Fruit fly (Drosophila melanogaster): ENCODE results near the gene CG3308.
A peak's percentile ranks its signal among the peaks of the same experiment; 100 is the strongest.

CG3308 gene

DNA sequence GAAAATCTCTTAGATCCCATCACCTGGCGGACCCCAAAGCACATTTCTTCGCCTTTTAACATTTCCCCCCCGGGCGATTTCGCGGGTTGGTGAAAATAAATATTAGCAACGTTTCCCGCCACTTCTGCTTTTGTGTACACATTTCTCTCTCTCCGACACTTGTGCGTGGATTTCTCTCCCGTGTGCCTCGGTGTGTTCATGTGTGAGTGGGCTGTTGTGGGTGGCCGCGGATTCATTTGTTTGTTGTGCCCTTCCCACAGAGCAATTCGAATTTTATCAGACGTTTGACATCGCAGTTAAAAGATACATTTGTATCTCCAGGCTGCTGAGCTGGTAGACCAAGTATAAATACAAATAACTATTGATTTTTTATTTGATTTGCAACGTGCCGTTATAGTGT, 49.4 kb downstream of the CG3308 start:
- TF ChIP-seq Rel (GFP tag; optimal IDR thresholded peaks at IDR 0.05) (no peak), Rel (tag; optimal IDR thresholded peaks at IDR 0.05) (peak; percentile 23), fru (GFP tag; optimal IDR thresholded peaks at IDR 0.05) (no peak), br (GFP tag; optimal IDR thresholded peaks at IDR 0.05) (peak; percentile 34), HLH106 (tag; optimal IDR thresholded peaks at IDR 0.05) (peak; percentile 43), psq (GFP tag; optimal IDR thresholded peaks at IDR 0.05) (peak; percentile 40), OdsH (GFP tag; optimal IDR thresholded peaks at IDR 0.05) (peak; percentile 31), dsf (GFP tag; optimal IDR thresholded peaks at IDR 0.05; ENCODE audit: borderline replicate concordance) (no peak), rgr (GFP tag; optimal IDR thresholded peaks at IDR 0.05) (peak; percentile 9), foxo (GFP tag; optimal IDR thresholded peaks at IDR 0.05) (peak in 1 of 2 experiments; percentile 58), lola (GFP tag; optimal IDR thresholded peaks at IDR 0.05) (no peak), Jra (GFP tag; optimal IDR thresholded peaks at IDR 0.05) (no peak), Dif (GFP tag; optimal IDR thresholded peaks at IDR 0.05; ENCODE audit: partially characterized antibody) (no peak), h (GFP tag; optimal IDR thresholded peaks at IDR 0.05) (peak; percentile 44)

DNA sequence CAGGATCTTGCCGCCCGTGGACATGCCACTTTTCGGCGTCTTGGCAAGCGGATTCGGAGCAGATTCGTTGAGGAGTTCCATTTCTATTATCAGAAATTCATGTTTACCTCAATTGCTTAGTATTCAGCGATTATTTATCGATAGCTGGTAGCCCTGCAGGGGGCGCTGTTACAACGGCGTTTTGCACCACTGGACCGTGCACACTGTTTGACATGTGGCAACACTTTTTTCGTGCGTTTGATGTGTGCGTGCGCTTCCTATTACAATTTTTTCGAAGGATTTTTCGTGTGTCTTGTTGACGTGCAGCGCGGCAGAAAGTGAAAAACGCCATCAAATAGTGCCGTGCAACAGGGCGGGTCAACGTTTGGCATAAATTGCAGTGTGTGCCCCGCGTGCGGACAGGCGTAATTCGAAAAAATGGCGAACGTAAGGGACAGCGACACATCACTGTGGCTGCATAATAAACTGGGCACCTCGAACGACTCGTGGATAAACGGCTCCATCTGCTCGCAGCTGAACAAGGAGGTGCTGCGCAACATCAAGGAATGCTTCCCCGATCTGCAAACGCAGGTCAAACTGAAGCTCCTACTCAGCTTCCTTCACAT, 50.1 kb downstream of the CG3308 start, which contains the start of the genes CG3337 and Nelf-A:
CG3337 (minus strand) TSS at position 132 of the 605 bp plus-strand sequence.
Nelf-A (plus strand) TSS at position 252 of the 605 bp plus-strand sequence.
- TF ChIP-seq sv (GFP tag; optimal IDR thresholded peaks at IDR 0.05) = peak; percentile 71
- TF ChIP-seq Vsx2 (GFP tag; optimal IDR thresholded peaks at IDR 0.05; ENCODE audit: partially characterized antibody) = no peak
- peak; percentile 50 for TF ChIP-seq ey (GFP tag; optimal IDR thresholded peaks at IDR 0.05)
- no peak for TF ChIP-seq Abd-B (GFP tag; optimal IDR thresholded peaks at IDR 0.05)
- no peak for TF ChIP-seq Mio (GFP tag; optimal IDR thresholded peaks at IDR 0.05)
- no peak for TF ChIP-seq brk (GFP tag; optimal IDR thresholded peaks at IDR 0.05)
- TF ChIP-seq Dfd (GFP tag; optimal IDR thresholded peaks at IDR 0.05) = no peak
- TF ChIP-seq psq (GFP tag; optimal IDR thresholded peaks at IDR 0.05) = peak; percentile 35
- no peak for TF ChIP-seq lola (GFP tag; optimal IDR thresholded peaks at IDR 0.05)
- TF ChIP-seq HLH106 (tag; optimal IDR thresholded peaks at IDR 0.05) = peak; percentile 51
- peak; percentile 47 for TF ChIP-seq br (GFP tag; optimal IDR thresholded peaks at IDR 0.05)
- TF ChIP-seq GATAd (GFP tag; optimal IDR thresholded peaks at IDR 0.05) = no peak
- TF ChIP-seq usp (GFP tag; optimal IDR thresholded peaks at IDR 0.05) = no peak
- no peak for TF ChIP-seq jim (GFP tag; optimal IDR thresholded peaks at IDR 0.05)
- no peak for TF ChIP-seq dsf (GFP tag; optimal IDR thresholded peaks at IDR 0.05; ENCODE audit: borderline replicate concordance)
- no peak for TF ChIP-seq dl (GFP tag; optimal IDR thresholded peaks at IDR 0.05; ENCODE audit: insufficient read depth in 1 of 2, partially characterized antibody in 2 of 2)
- TF ChIP-seq Hr83 (GFP tag; optimal IDR thresholded peaks at IDR 0.05; ENCODE audit: poor library complexity, severe bottlenecking) = peak; percentile 90
- no peak for TF ChIP-seq Rel (GFP tag; optimal IDR thresholded peaks at IDR 0.05)
- peak; percentile 46 for TF ChIP-seq Rel (tag; optimal IDR thresholded peaks at IDR 0.05)
- TF ChIP-seq OdsH (GFP tag; optimal IDR thresholded peaks at IDR 0.05) = no peak
- TF ChIP-seq Hnf4 (GFP tag; optimal IDR thresholded peaks at IDR 0.05) = no peak
- no peak for TF ChIP-seq Jra (GFP tag; optimal IDR thresholded peaks at IDR 0.05)
- peak; percentile 21 for TF ChIP-seq Dif (GFP tag; optimal IDR thresholded peaks at IDR 0.05; ENCODE audit: partially characterized antibody)
- TF ChIP-seq fru (GFP tag; optimal IDR thresholded peaks at IDR 0.05) = peak; percentile 7
- peak; percentile 73 for TF ChIP-seq h (GFP tag; optimal IDR thresholded peaks at IDR 0.05)
- peak; percentile 65 for TF ChIP-seq CG9705 (GFP tag; optimal IDR thresholded peaks at IDR 0.05)
- peak; percentile 79 for TF ChIP-seq Myc (optimal IDR thresholded peaks at IDR 0.05)
- no peak for TF ChIP-seq tai (GFP tag; optimal IDR thresholded peaks at IDR 0.05)
- no peak for TF ChIP-seq Hr78 (GFP tag; optimal IDR thresholded peaks at IDR 0.05)
- peak; percentile 36 for TF ChIP-seq Sp1 (GFP tag; optimal IDR thresholded peaks at IDR 0.05)
- no peak for TF ChIP-seq CrebA (GFP tag; optimal IDR thresholded peaks at IDR 0.05; ENCODE audit: borderline replicate concordance)
- TF ChIP-seq sage (GFP tag; optimal IDR thresholded peaks at IDR 0.05) = no peak
- no peak for TF ChIP-seq dmrt93B (GFP tag; optimal IDR thresholded peaks at IDR 0.05)
- no peak for TF ChIP-seq CG32264 (GFP tag; optimal IDR thresholded peaks at IDR 0.05)
- no peak for TF ChIP-seq pan (optimal IDR thresholded peaks at IDR 0.05)
- peak; percentile 48 for TF ChIP-seq N (GFP tag; optimal IDR thresholded peaks at IDR 0.05)
- peak; percentile 79 for TF ChIP-seq rgr (GFP tag; optimal IDR thresholded peaks at IDR 0.05)
- peak in 1 of 2 experiments; percentile 63 for TF ChIP-seq foxo (GFP tag; optimal IDR thresholded peaks at IDR 0.05)
- no peak for TF ChIP-seq woc (GFP tag; optimal IDR thresholded peaks at IDR 0.05)
